Fruit fly (Drosophila melanogaster) S2 (cell line): Measurements from ENCODE around the gene CG4360.

Experiments used
- CG8478 ChIP-seq: fragments of >200 bp; optimal IDR thresholded peaks from 2 replicates; lab custom pipeline; 2018
- CTCF ChIP-seq, 2 experiments: fragments of >200 bp; optimal IDR thresholded peaks; 2 replicates each; lab custom pipeline; 2018

DNA sequence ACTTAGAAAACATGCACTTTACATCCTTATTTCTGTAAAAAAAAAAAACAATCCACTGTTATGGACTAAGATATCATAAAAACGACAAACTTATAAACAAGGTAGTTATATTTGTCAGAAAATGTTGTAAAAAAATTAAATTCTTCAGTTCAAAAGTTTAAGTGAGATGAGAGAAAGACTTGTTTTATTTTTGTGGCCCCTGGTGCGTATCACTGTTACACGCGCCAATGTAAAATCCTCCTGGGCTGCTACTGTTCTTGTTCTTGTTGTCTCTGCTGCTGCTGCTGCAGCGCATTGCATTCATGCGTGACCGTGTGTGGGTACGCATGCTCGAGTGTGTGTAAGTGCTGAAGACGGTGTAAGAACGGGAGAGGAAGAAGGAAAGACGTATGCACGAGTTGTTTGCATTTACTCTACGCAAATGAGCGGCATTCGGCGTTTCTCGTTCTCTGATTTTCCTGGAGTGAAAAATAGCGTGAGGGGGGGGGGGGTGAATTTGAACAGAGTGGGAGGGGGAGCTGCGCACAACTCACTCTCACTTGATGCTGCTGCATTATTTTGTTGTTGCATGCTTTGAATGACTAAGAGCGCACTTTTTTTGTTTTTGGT is 44.2 kb downstream of the CG4360 start:
- TF ChIP-seq CG8478 (lab: Kevin White, UChicago) = no peak
- TF ChIP-seq CTCF (optimal IDR thresholded peaks at IDR 0.05; lab: Kevin White, UChicago) = no peak
